Worm (Caenorhabditis elegans): ENCODE measurements around the gene E02H4.2.
A peak's percentile ranks its signal among the peaks of the same experiment; 100 is the strongest.

Gene E02H4.2

DNA sequence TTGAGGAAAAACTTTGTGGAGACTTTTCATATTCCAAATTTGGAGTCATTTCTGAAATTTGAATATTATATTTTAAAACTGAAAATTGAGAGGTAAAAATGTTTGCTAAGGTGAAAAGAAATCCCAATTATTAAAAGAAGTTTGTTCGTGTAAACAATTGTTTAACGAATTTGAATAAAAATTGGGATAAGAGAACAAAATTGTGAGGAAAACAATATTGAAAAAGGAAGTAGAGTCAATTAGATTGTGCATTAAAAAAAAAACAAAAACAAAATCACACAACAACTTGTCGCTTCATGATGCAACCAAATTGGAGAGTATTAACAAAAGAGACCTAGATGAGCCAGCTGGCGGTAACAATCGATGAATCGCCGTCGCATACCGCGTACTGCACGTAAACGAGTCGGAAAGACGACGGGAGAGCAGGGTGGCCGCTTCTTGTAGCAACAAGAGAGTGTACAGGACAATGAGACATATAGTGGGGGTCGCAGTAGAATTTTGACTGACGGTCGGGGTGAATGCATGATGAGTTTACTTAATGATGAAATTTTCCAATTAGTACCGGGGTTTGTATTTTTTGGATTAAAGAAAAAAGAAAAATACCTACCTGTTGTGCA, 38.0 kb downstream of the E02H4.2 start, which contains the start of gene K04C1.3:
Gene K04C1.3 (minus strand): TSS at position 51 of the 617 bp plus-strand sequence.
- no peak for TF ChIP-seq T22C8.4 (GFP tag; IDR thresholded peaks at IDR 0.05)
- TF ChIP-seq ztf-29 (GFP tag; IDR thresholded peaks at IDR 0.05), result no peak
- TF ChIP-seq tab-1 (GFP tag; IDR thresholded peaks at IDR 0.05), result no peak
- no peak for TF ChIP-seq ref-1 (GFP tag; conservative IDR thresholded peaks at IDR 0.05)

ce11 chrX:14241531-14241930, 39.9 kb downstream of the E02H4.2 start:
- no peak for TF ChIP-seq T22C8.4 (GFP tag; IDR thresholded peaks at IDR 0.05)
- TF ChIP-seq ztf-23 (GFP tag; IDR thresholded peaks at IDR 0.05), result no peak
- TF ChIP-seq ztf-29 (GFP tag; IDR thresholded peaks at IDR 0.05), result no peak
- TF ChIP-seq flt-1 (GFP tag; IDR thresholded peaks at IDR 0.05), result no peak
- no peak for TF ChIP-seq klf-2 (GFP tag; conservative IDR thresholded peaks at IDR 0.05)
- TF ChIP-seq med-1 (GFP tag; optimal IDR thresholded peaks at IDR 0.05; ENCODE audit: insufficient read depth), result no peak
- TF ChIP-seq tab-1 (GFP tag; IDR thresholded peaks at IDR 0.05), result no peak
- no peak for TF ChIP-seq cog-1 (tag; optimal IDR thresholded peaks at IDR 0.05)
- no peak for TF ChIP-seq ref-1 (GFP tag; conservative IDR thresholded peaks at IDR 0.05)

- TF ChIP-seq T22C8.4 (GFP tag; IDR thresholded peaks at IDR 0.05) (no peak), cog-1 (tag; optimal IDR thresholded peaks at IDR 0.05) (no peak), ztf-23 (GFP tag; IDR thresholded peaks at IDR 0.05) (no peak), tab-1 (GFP tag; IDR thresholded peaks at IDR 0.05) (no peak), med-1 (GFP tag; optimal IDR thresholded peaks at IDR 0.05; ENCODE audit: insufficient read depth) (no peak), flt-1 (GFP tag; IDR thresholded peaks at IDR 0.05) (no peak), ref-1 (GFP tag; conservative IDR thresholded peaks at IDR 0.05) (no peak), ztf-29 (GFP tag; IDR thresholded peaks at IDR 0.05) (no peak), klf-2 (GFP tag; conservative IDR thresholded peaks at IDR 0.05) (no peak)
Observed at ce11 chrX:14240205-14240604, 41.2 kb downstream of the E02H4.2 start.

ce11 chrX:14238291-14238758, 43.1 kb downstream of the E02H4.2 start, which contains the start of gene K04C1.2:
Gene K04C1.2 (plus strand): TSS chrX:14238708.
- TF ChIP-seq klf-2 (GFP tag; conservative IDR thresholded peaks at IDR 0.05) (no peak), flt-1 (GFP tag; IDR thresholded peaks at IDR 0.05) (0 out of 2 replicates have a peak, but pooled peaks have one; percentile 29), ztf-23 (GFP tag; IDR thresholded peaks at IDR 0.05) (no peak), T22C8.4 (GFP tag; IDR thresholded peaks at IDR 0.05) (peak; percentile 77)

DNA sequence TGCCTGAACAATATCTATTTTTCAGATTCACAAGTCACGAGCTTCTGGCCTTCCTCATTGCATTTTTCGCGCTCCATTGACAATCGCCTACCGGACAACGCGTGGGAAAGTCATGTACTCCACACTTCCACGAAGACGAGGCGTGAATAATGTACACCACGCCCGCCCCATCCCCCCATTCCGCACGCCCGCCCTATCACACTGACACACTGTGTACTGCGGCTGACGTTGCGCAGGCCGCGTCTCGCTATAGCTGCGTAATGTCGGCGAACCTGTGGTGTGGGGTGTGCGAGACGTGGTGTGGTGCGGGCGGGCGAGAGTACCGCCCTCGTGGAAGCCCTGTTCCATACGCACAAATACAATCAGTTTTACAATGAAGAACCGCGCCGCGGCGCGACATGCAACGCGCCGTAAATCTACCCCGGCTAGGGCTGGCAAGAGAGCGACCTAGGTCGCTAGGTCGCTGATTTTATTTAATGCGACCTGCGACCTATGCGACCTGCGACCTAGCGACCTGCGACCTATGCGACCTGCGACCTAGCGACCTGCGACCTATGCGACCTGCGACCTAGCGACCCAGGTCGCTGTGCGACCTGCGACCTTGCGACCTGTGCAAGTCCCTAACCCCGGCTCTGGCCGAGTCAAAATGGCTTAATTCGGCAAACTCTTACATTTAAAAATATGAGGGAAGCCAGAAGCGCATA, 45.2 kb downstream of the E02H4.2 start:
- TF ChIP-seq tab-1 (GFP tag; IDR thresholded peaks at IDR 0.05) (0 out of 2 replicates have a peak, but pooled peaks have one; percentile 21), med-1 (GFP tag; optimal IDR thresholded peaks at IDR 0.05; ENCODE audit: insufficient read depth) (no peak)

DNA sequence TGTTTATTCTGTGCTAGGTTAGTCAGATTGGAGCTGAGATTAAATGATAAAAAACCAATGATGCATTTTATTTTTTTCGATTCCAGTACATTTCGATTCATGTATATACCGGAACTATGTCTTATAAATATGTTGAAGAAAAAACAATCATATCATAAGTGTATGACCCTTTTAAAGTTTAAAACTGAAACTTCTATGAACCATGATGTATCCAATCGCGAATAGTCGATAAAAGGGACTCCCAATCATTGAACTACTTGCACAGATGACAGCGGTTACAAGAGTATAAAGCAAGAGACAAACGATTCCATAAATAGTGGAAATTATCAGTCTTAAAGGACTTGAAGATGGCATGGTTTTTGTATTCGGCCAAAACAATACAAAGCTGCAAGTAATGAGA, 46.5 kb downstream of the E02H4.2 start, which contains the start of gene srg-37:
Gene srg-37 (minus strand): TSS at position 101 of the 400 bp plus-strand sequence.
- no peak for TF ChIP-seq cog-1 (tag; optimal IDR thresholded peaks at IDR 0.05)
- TF ChIP-seq T22C8.4 (GFP tag; IDR thresholded peaks at IDR 0.05), result no peak
- no peak for TF ChIP-seq ztf-23 (GFP tag; IDR thresholded peaks at IDR 0.05)
- TF ChIP-seq ref-1 (GFP tag; conservative IDR thresholded peaks at IDR 0.05), result no peak
- no peak for TF ChIP-seq tab-1 (GFP tag; IDR thresholded peaks at IDR 0.05)
- TF ChIP-seq ztf-29 (GFP tag; IDR thresholded peaks at IDR 0.05), result no peak

DNA sequence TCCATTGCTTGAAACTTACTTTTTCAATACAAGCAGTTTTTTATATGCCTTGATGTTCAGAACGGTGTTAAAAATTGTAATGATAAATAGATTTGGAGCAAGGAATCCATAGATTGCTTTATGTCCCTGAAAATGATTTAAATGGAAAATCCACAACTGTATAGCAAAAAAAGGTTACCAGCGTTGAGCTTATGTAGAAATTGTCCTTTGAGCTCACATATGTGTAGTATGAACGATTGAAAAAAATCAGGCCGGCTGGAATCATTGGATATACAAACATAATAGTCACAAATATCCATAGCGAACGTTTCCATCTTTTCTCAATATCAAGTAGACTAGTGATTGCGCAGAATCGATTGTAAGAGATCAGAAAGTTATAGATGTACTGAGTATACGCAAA, 47.1 kb downstream of the E02H4.2 start, which contains the start of gene srg-36:
Gene srg-36 (minus strand): TSS at position 101 of the 400 bp plus-strand sequence.
- no peak for TF ChIP-seq flt-1 (GFP tag; IDR thresholded peaks at IDR 0.05)
- TF ChIP-seq cog-1 (tag; optimal IDR thresholded peaks at IDR 0.05), result no peak
- no peak for TF ChIP-seq ztf-29 (GFP tag; IDR thresholded peaks at IDR 0.05)
- no peak for TF ChIP-seq ztf-23 (GFP tag; IDR thresholded peaks at IDR 0.05)
- TF ChIP-seq ref-1 (GFP tag; conservative IDR thresholded peaks at IDR 0.05), result no peak
- no peak for TF ChIP-seq klf-2 (GFP tag; conservative IDR thresholded peaks at IDR 0.05)
- no peak for TF ChIP-seq tab-1 (GFP tag; IDR thresholded peaks at IDR 0.05)
- no peak for TF ChIP-seq med-1 (GFP tag; optimal IDR thresholded peaks at IDR 0.05; ENCODE audit: insufficient read depth)
- TF ChIP-seq T22C8.4 (GFP tag; IDR thresholded peaks at IDR 0.05), result no peak

ce11 chrX:14231987-14232386, 49.4 kb downstream of the E02H4.2 start:
- TF ChIP-seq ref-1 (GFP tag; conservative IDR thresholded peaks at IDR 0.05) (no peak), T22C8.4 (GFP tag; IDR thresholded peaks at IDR 0.05) (no peak), med-1 (GFP tag; optimal IDR thresholded peaks at IDR 0.05; ENCODE audit: insufficient read depth) (no peak), tab-1 (GFP tag; IDR thresholded peaks at IDR 0.05) (no peak), ztf-29 (GFP tag; IDR thresholded peaks at IDR 0.05) (no peak), ztf-23 (GFP tag; IDR thresholded peaks at IDR 0.05) (no peak), klf-2 (GFP tag; conservative IDR thresholded peaks at IDR 0.05) (no peak), flt-1 (GFP tag; IDR thresholded peaks at IDR 0.05) (no peak), cog-1 (tag; optimal IDR thresholded peaks at IDR 0.05) (no peak)

DNA sequence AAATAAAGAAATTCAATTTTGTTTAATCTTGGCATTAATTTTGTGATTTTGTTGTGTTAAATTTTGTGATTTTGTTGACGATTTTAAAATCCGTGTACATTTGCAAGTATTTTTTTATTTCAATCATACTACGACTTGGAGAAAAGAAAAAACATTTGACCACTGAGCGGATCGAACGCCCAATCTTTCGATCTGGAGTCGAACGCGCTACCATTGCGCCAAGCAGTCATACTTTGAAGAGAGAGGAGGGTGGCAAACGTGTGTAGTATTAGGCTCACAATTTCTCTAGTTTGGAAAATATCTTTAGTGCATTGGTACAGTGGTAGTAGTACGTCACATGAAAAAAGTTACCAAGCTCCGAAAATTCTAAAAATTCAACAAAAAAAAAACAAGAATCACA, 52.7 kb downstream of the E02H4.2 start:
- TF ChIP-seq T22C8.4 (GFP tag; IDR thresholded peaks at IDR 0.05) (0 out of 2 replicates have a peak, but pooled peaks have one; percentile 17), ztf-23 (GFP tag; IDR thresholded peaks at IDR 0.05) (no peak), tab-1 (GFP tag; IDR thresholded peaks at IDR 0.05) (peak; percentile 72; the same call in 1 of the 2 replicates), flt-1 (GFP tag; IDR thresholded peaks at IDR 0.05) (peak; percentile 84), med-1 (GFP tag; optimal IDR thresholded peaks at IDR 0.05; ENCODE audit: insufficient read depth) (peak; percentile 13)

Measured in whole organism, midembryonic.